Worm (Caenorhabditis elegans) whole organism, dauer: ENCODE data around the gene nhr-99.

Source experiments
- unc-62 ChIP-seq: sonication (generic microtip); optimal IDR thresholded peaks from 2 replicates; lab custom pipeline; 2017; ENCODE audit warnings: missing biosample characterization, missing genetic modification reagents, missing genetic modification characterization

Gene nhr-99

DNA sequence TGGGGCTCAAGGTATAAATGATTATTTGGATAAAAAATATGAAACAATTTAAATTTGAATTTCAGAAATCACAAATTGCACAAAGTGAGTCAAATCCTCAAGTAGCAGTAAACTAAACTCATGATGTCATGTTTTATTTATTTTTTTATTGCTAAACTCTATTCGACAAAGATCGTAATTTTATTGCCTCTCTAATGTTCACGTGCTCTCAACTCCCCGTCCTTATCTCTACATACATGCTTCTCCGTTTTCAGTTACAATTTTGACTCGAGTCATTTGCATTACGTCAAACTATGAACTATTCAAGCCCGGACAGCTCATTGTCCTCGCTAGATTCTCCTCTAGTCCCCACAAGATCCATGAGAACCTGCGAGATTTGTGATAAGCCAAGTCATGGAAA, at the start of gene nhr-99:
nhr-99 (plus strand) TSS at position 263 of the 400 bp plus-strand sequence.
- TF ChIP-seq unc-62 (GFP tag; lab: Kevin White, UChicago) = no peak

DNA sequence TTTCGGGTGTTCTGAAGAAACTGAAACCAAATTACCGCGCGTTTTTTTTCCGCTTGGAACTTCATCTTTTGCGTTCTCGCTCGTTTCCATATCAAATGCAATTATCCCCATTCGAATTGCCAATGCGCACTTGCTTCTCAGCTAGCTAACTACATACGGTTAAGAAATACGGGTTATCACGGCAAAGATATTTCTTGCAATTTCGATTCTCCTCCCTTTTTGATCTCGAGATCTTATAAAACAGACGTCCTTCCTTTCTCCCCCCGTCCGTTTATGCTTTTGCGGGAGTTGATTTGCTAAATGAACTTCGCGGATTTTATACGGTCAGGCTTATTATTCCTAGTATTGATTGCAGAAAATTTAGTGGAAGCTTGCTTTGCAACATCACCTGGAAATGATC, 45.7 kb upstream of the nhr-99 start, which contains the start of gene B0554.4:
B0554.4 (plus strand) TSS at position 301 of the 400 bp plus-strand sequence.
- TF ChIP-seq unc-62 (GFP tag; lab: Kevin White, UChicago) = no peak

DNA sequence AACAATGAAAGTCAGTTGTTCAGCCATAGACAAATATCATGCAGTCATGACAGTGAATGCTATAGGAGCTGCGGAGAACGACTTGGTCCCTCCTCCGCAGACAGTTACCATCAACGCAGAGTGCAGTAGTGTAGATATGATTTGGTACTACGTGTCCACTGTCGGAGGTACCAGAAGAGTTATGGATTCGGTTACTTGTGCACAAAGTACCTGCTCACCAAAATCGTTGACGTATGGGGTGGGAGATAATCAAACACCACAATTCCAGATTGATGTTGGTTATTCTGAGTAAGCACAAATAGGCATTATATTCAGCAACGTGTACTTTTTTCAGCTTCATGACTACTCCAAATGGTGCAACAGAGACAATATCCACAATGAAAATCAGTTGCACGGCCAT, 41.6 kb upstream of the nhr-99 start:
- TF ChIP-seq unc-62 (GFP tag; lab: Kevin White, UChicago) = no peak

DNA sequence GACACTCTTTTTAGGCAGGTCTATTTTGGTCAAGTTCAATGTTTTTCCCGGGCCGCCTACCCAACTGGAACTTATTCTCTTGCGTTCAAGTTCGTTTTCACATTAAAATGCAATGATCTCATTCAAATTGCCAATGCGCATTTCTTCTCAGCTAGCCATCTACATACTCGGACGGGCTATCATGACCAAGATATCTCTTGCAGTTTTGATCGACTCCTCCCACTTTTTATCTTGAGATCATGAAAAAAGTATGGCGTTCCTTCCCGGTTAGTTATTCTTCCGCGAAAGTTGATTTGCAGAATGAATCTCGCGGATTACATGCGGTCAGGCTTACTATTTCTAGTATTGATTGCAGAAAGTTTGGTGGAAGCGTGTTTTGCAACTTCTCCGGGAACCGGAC, 40.7 kb upstream of the nhr-99 start, which contains the start of gene B0554.2:
B0554.2 (plus strand) TSS at position 301 of the 400 bp plus-strand sequence.
- no peak for TF ChIP-seq unc-62 (GFP tag; lab: Kevin White, UChicago)

DNA sequence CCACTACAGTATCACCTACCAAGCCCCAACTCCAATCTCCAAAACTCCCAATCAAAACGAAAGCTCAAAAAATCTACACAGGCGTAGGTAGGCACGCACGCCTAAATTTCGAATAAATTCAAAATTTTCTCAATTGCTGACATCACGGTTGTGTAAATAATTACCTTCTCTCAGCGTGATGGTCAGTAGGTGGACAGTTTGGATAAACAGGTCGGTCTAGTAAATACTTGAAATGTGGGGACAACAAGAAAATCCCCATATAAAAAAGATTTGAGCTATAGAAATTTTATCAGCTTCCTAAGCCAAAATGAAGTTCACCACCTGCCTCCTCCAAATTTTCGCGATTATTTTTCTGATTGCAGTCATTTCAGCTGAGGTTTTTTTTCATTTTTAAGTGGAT, 36.5 kb upstream of the nhr-99 start, which contains the start of gene B0554.1:
B0554.1 (plus strand) TSS at position 301 of the 400 bp plus-strand sequence.
- no peak for TF ChIP-seq unc-62 (GFP tag; lab: Kevin White, UChicago)

DNA sequence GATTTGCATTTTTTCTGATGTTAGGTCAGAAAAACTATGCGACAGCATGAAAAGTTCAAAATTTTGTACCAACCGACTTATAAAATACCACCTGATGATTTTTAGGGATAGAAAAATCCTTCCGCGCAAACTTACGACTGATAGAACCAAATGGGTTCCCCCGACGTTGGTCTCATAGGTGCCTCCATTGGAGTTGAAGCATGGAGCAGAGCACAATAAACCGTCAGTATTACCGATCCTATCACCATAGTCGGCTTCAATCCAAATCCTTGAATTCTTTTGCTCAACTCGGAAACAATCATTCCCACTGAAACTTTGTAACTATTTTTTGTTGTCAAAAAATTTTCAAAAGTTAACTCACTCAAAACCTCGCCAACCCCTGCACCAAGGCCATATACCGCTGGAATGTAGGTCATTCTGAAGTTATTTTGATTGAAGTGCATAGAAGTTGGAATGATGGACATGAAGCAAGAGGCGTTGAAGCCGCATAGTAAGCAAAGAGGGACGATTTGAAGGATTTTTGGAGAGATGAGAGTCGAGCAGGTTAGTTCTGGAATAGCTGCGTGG, 35.3 kb upstream of the nhr-99 start:
- no peak for TF ChIP-seq unc-62 (GFP tag; lab: Kevin White, UChicago)

DNA sequence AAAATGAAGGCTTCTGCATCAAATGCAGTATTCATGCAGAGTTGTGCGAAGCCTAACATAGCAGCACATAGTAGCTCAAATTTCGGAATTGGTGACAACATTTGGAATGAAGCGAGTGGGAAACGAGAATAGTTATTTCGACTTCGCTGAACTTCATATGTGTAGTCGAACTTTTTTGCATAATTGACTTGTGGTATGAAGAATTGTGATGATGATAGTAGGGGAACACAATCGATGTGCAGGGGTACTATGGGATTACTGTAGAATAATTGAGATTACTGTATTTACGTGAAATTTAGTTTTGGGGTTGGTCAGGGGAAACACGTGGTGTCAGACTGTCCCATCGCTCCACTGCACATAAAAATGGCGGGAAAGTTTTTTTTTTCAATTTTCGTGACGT, 33.7 kb upstream of the nhr-99 start, which contains the start of gene B0554.7:
B0554.7 (minus strand) TSS at position 101 of the 400 bp plus-strand sequence.
- TF ChIP-seq unc-62 (GFP tag; lab: Kevin White, UChicago) = no peak

DNA sequence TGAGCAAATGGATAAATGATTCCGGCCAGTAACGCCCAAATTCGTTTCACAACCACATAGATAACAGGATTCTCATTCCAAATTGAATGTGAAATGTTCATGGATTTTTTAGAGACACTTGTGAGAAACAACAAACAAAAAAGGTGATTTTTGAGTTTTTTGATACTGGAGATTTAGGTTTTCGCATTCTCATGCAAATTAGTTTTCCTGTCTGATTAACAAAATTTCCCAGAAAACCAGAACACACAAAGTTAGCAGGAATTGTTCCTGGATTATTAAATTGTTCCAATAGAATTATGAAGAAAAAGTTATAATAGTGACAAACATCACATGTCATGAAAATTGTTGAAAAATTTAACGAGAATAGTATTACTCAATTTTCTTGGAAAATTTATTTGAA, 31.4 kb upstream of the nhr-99 start, which contains the start of gene srh-33:
srh-33 (minus strand) TSS at position 101 of the 400 bp plus-strand sequence.
- no peak for TF ChIP-seq unc-62 (GFP tag; lab: Kevin White, UChicago)

DNA sequence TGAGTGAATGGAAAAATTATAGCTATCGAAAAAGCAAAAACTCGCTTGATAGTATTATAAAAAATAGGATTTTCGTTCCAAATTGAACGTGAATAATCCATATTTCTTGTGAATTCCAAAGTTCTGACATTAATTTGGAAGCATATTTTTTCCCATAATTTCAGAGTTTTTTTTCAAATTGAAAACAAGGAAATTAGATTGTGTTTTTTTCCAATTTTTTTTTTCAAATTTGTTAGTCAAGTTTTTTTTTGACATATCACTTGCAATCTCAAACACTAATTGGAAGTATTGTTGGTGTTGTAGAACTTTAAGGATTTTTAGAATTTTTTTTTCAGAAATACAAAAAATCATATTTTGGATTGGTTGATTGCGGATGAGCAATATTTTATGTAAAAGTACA, 28.0 kb upstream of the nhr-99 start, which contains the start of gene srh-34:
srh-34 (minus strand) TSS at position 101 of the 400 bp plus-strand sequence.
- TF ChIP-seq unc-62 (GFP tag; lab: Kevin White, UChicago) = no peak

DNA sequence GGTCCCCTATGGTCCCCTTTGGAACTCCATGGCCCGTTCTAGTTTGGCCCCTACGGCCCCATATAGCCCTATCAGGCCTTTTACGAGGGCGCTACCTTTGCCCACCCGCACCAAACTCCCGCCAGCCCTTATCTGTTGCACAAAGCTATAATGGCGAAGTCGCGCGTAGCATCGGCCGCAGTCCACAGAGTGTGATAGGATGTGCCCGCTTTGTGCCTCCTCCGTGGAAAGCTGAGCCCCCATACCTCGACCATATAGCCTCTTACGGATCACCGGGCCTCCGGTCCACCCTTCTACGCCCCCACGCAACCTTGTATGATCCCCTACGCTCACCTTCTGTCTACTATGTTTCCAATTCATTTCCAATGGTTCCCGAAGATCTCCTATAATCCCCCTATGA, 27.6 kb upstream of the nhr-99 start:
- no peak for TF ChIP-seq unc-62 (GFP tag; lab: Kevin White, UChicago)

DNA sequence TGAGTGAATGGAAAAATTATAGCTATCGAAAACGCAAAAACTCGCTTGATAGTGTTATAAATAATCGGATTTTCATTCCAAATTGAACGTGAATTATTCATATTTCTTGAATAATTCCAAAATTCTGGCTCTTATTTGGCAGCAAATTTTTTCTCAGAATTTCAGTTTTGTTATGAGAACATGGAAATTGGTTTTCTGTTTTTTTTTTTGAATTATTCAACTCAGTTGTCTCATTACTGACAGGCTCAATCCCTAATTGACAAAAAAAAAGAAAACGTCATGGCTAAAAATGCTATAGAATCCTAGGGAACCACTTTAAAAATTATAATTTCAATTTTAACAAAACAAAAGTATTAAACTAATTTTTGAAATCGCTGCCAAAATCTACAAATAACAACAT, 25.4 kb upstream of the nhr-99 start, which contains the start of gene srh-35:
srh-35 (minus strand) TSS at position 101 of the 400 bp plus-strand sequence.
- no peak for TF ChIP-seq unc-62 (GFP tag; lab: Kevin White, UChicago)

DNA sequence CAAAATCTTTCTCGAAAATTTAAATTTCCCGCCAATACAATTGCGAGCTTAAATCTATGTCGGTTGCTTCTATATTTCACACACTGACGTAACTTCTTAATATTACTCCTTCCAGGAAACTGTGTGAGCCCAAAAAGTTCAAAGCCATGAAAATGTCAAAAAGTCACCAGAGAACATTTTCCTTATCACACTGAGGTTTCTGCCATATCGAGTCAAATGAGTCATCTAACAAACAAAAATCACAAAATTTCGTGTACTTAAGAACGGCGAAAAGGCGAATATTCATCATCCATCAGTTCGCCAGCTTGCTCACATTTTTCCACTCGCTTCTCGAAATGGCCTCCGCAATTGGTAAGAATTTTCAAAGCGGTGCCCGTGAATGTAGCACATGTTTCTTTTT, 24.9 kb upstream of the nhr-99 start, which contains the start of gene M02H5.8:
M02H5.8 (plus strand) TSS at position 297 of the 400 bp plus-strand sequence.
- TF ChIP-seq unc-62 (GFP tag; lab: Kevin White, UChicago) = no peak

DNA sequence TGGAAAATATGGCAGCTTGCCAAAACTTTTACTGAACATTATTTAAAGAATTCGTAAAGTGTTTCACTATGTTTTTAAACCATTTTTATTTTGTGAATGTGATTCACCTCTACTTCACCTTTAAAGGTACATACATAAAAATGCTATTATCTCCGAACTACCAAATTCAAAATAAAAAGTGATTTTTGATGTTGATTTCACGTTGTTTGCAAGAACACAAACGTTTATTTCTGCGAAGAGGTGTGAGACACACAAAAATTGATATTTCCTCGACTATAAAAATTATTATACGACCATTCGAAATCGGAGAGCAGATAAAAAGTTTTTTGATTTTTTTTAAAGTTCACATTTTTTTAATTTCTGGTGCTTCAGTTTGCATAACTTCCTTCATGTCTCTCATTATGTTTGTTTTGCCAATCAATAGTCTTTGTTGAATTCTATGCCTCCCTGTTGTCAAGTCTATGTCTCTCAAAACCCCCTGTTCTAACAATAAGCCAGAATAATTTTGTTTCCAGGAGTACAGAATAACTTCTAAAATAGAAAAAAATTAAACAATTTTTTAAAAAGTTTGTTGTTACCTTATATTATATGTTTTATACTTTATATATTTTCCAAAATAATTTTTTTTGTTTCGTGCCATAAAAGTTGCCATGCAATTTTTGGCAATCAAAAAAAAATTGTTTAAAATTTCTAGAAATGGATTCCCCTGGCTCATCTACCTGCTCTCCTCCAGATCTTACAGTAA, 23.6 kb upstream of the nhr-99 start, which contains the start of gene nhr-123:
nhr-123 (plus strand) TSS at position 695 of the 745 bp plus-strand sequence.
- no peak for TF ChIP-seq unc-62 (GFP tag; lab: Kevin White, UChicago)

DNA sequence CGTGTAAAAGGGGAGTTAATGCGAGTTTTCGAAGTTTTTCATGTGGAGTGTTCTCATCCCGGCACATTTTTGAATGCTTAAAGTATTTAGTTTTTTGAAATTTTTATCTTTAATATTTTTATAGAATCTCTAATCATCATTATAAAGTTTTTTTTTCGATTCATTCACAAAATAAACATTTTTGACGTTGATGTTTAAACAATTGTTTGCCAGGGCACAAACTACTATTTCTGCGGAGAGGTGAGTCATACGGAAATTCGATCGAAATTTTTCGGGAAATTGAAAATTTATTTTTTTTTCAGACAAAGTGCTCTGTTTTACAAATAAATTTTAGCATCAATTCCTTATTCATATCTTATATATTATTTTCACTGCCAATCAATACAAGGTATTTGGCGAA, 21.0 kb upstream of the nhr-99 start, which contains the start of gene nhr-98:
nhr-98 (plus strand) TSS at position 301 of the 400 bp plus-strand sequence.
- no peak for TF ChIP-seq unc-62 (GFP tag; lab: Kevin White, UChicago)

DNA sequence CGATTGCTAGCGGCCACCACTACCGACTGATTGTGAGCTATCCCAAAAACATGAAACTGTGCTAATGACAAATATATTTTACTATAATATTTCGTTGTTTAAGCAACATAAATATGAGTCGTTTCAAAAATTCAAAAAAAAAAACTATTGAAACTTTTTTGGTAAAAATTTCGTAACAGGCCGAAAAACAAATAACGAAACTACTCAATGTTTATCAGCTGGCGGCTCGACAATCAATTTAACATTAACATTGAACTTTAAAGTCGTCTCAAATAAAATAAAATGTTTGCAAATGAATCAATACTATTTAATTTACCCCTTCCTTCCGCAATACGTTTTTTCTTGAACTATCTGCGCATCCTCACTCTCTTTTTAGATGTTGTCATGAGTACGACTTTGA, 16.7 kb upstream of the nhr-99 start:
- TF ChIP-seq unc-62 (GFP tag; lab: Kevin White, UChicago) = no peak

DNA sequence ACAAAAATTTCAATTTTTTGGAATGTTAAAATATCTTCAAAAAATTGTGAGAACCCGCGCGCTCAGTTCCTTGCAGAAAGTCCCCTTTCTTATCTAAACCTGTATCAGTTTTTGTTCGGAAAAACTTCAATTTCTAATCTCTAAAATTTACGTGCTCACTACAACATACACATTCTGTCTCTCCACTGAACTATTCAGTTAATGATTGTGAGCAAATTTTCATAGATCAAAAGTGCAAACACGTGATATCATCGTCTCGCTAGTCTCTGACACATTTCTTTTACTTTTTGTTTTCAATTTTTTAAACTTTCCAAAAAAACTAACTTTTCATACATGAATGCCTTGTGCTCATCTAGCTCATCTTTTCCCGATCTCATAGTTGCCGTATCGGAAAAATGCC, 15.1 kb upstream of the nhr-99 start, which contains the start of gene nhr-203:
nhr-203 (plus strand) TSS at position 332 of the 400 bp plus-strand sequence.
- no peak for TF ChIP-seq unc-62 (GFP tag; lab: Kevin White, UChicago)
